Fruit fly (Drosophila melanogaster) whole organism, adult: ENCODE measurements around the gene Tie.

Source experiments
- CG11617 ChIP-seq: fragments of 200-800 bp; sonication (Bioruptor generic); optimal IDR thresholded peaks from 2 replicates; lab custom pipeline; 2017; ENCODE audit warnings: mild to moderate bottlenecking, missing biosample characterization, missing genetic modification reagents, missing genetic modification characterization
- CG12768 ChIP-seq: fragments of 200-800 bp; sonication (Bioruptor generic); optimal IDR thresholded peaks from 2 replicates; lab custom pipeline; 2017; ENCODE audit warnings: missing biosample characterization, missing genetic modification characterization, mild to moderate bottlenecking, moderate library complexity, missing genetic modification reagents
- CG14711 ChIP-seq: fragments of 200-800 bp; sonication (Bioruptor generic); optimal IDR thresholded peaks from 2 replicates; lab custom pipeline; 2018; ENCODE audit warnings: missing biosample characterization, mild to moderate bottlenecking, missing genetic modification characterization, moderate library complexity
- CG1620 ChIP-seq: fragments of 200-800 bp; sonication (Bioruptor generic); optimal IDR thresholded peaks from 2 replicates; lab custom pipeline; 2016; ENCODE audit warnings: missing biosample characterization, missing genetic modification characterization
- Hr96 ChIP-seq: fragments of 200-800 bp; sonication (Bioruptor generic); optimal IDR thresholded peaks from 2 replicates; lab custom pipeline; 2016; ENCODE audit warnings: missing biosample characterization, missing genetic modification characterization
- cnc ChIP-seq, 2 experiments: fragments of >200 bp; optimal IDR thresholded peaks; 2 replicates each; lab custom pipeline; 2017
- ovo ChIP-seq: fragments of 200-800 bp; sonication (Bioruptor generic); optimal IDR thresholded peaks from 2 replicates; lab custom pipeline; 2016; ENCODE audit warnings: missing biosample characterization, missing genetic modification characterization
- pad ChIP-seq: fragments of 200-800 bp; sonication (Bioruptor generic); optimal IDR thresholded peaks from 3 replicates; lab custom pipeline; 2017; ENCODE audit warnings: missing biosample characterization, missing genetic modification characterization, mild to moderate bottlenecking, moderate library complexity, missing genetic modification reagents

DNA sequence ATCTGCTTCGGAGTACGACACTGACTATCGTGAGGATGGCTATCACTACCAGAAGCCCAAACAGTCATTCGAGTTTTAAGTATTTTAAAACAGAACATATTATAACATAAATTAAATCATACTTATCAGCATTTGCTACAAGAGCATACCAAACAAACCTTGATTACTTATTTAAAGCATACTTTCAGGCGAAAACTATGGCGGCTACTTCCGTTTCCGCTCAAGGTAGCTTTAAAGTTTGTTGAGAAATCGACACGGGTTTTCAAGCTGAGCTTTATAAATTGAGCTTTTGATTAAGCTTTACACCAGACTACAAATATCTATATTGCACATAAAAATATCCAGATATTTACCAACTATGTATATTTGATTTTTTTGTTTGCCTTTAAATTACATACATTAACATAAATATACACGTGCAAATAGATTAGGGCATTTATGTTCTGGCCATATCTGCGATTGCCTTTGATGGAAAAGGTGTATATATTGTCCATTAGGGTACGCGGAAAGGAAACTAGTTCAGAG, 56.9 kb downstream of the Tie start:
- TF ChIP-seq CG11617 (GFP tag; lab: Kevin White, UChicago) (no peak), ovo (no peak), CG12768 (GFP tag; lab: Kevin White, UChicago) (no peak), pad (GFP tag; lab: Kevin White, UChicago) (no peak), Hr96 (GFP tag; lab: Kevin White, UChicago) (no peak), CG14711 (tag; lab: Kevin White, UChicago) (peak; percentile 23), CG1620 (GFP tag; lab: Kevin White, UChicago) (no peak), cnc (optimal IDR thresholded peaks at IDR 0.05; lab: Kevin White, UChicago) (no peak)
